Fruit fly (Drosophila melanogaster) whole organism, embryonic: ENCODE results near the gene CRAT.

Source experiments
- Asciz ChIP-seq: fragments of 200-800 bp; sonication (Bioruptor generic); optimal IDR thresholded peaks from 2 replicates; lab custom pipeline; 2017; ENCODE audit warnings: missing biosample characterization, mild to moderate bottlenecking, missing genetic modification characterization, missing genetic modification reagents
- Awh ChIP-seq: fragments of 200-800 bp; sonication (Bioruptor generic); IDR thresholded peaks from 2 replicates; pipeline ENCODE4, ENCODE4 v1.3.6; 2022; ENCODE audit warnings: missing biosample characterization, missing genetic modification characterization
- CG10462 ChIP-seq: fragments of 200-800 bp; sonication (Bioruptor generic); optimal IDR thresholded peaks from 2 replicates; lab custom pipeline; 2016; ENCODE audit warnings: missing biosample characterization, missing genetic modification characterization
- CG11456 ChIP-seq: fragments of 200-800 bp; sonication (Bioruptor generic); IDR thresholded peaks from 3 replicates; pipeline ENCODE4 v1.3.6; 2022; ENCODE audit warnings: missing biosample characterization, missing genetic modification characterization
- CG11560 ChIP-seq: fragments of 200-800 bp; sonication (Bioruptor generic); IDR thresholded peaks from 3 replicates; pipeline ENCODE4 v1.3.6; 2022; ENCODE audit warnings: missing biosample characterization, missing genetic modification characterization
- CG11723 ChIP-seq: fragments of 200-800 bp; sonication (Bioruptor generic); optimal IDR thresholded peaks from 2 replicates; lab custom pipeline; 2017; ENCODE audit warnings: missing biosample characterization, mild to moderate bottlenecking, missing genetic modification characterization
- CG12155 ChIP-seq: fragments of 200-800 bp; sonication (Bioruptor generic); optimal IDR thresholded peaks from 3 replicates; lab custom pipeline; 2016; ENCODE audit warnings: missing biosample characterization, missing genetic modification characterization
- CG1603 ChIP-seq: fragments of 200-800 bp; sonication (Bioruptor generic); optimal IDR thresholded peaks from 2 replicates; lab custom pipeline; 2019; ENCODE audit warnings: missing biosample characterization, mild to moderate bottlenecking, missing genetic modification characterization, moderate library complexity
- CG18011 ChIP-seq: fragments of 200-800 bp; sonication (Bioruptor generic); optimal IDR thresholded peaks from 2 replicates; lab custom pipeline; 2017; ENCODE audit warnings: missing biosample characterization, missing genetic modification characterization, mild to moderate bottlenecking, moderate library complexity, missing genotype
- CG2202 ChIP-seq: fragments of 200-800 bp; sonication (Bioruptor generic); optimal IDR thresholded peaks from 2 replicates; lab custom pipeline; 2018; ENCODE audit warnings: missing biosample characterization, mild to moderate bottlenecking, missing genetic modification characterization
- CG3065 ChIP-seq: fragments of 200-800 bp; sonication (Bioruptor generic); optimal IDR thresholded peaks from 2 replicates; lab custom pipeline; 2016; ENCODE audit warnings: missing biosample characterization, missing genetic modification characterization
- CG31365 ChIP-seq: fragments of 200-800 bp; sonication (Bioruptor generic); optimal IDR thresholded peaks from 2 replicates; lab custom pipeline; 2018; ENCODE audit warnings: missing biosample characterization, mild to moderate bottlenecking, missing genetic modification characterization
- CG31388 ChIP-seq: fragments of 200-800 bp; sonication (Bioruptor generic); optimal IDR thresholded peaks from 2 replicates; lab custom pipeline; 2016; ENCODE audit warnings: missing biosample characterization, missing genetic modification characterization
- CG3163 ChIP-seq: fragments of 200-800 bp; sonication (Bioruptor generic); optimal IDR thresholded peaks from 3 replicates; lab custom pipeline; 2016; ENCODE audit warnings: missing biosample characterization, missing genetic modification characterization
- CG3847 ChIP-seq: fragments of 200-800 bp; sonication (Bioruptor generic); IDR thresholded peaks from 2 replicates; pipeline ENCODE4 v1.3.6; 2022; ENCODE audit warnings: missing biosample characterization, missing genetic modification characterization
- CG4820 ChIP-seq: fragments of 200-800 bp; sonication (Bioruptor generic); optimal IDR thresholded peaks from 3 replicates; lab custom pipeline; 2016; ENCODE audit warnings: missing biosample characterization, missing genetic modification characterization
- CG6254 ChIP-seq: fragments of 200-800 bp; sonication (Bioruptor generic); optimal IDR thresholded peaks from 3 replicates; lab custom pipeline; 2017; ENCODE audit warnings: mild to moderate bottlenecking, missing biosample characterization, missing genetic modification reagents, missing genetic modification characterization
- CG8281 ChIP-seq: fragments of 200-800 bp; sonication (Bioruptor generic); optimal IDR thresholded peaks from 2 replicates; lab custom pipeline; 2018; ENCODE audit warnings: missing biosample characterization, mild to moderate bottlenecking, missing genetic modification characterization, moderate library complexity
- D ChIP-seq, 2 experiments: fragments of 200-800 bp in 1 of 2; fragments of >200 bp in 1 of 2; sonication (Bioruptor generic) in 1 of 2; optimal IDR thresholded peaks; 2 replicates in 1 of 2; 3 replicates in 1 of 2; lab custom pipeline; 2017; ENCODE audit warnings: mild to moderate bottlenecking in 1 of 2, missing biosample characterization in 1 of 2, missing genetic modification characterization in 1 of 2, missing genetic modification reagents in 1 of 2
- Dek ChIP-seq: fragments of 200-800 bp; sonication (Bioruptor generic); optimal IDR thresholded peaks from 3 replicates; lab custom pipeline; 2019; ENCODE audit warnings: missing biosample characterization, mild to moderate bottlenecking, missing genetic modification characterization, moderate library complexity
- Dp ChIP-seq: fragments of 200-800 bp; sonication (Bioruptor generic); optimal IDR thresholded peaks from 2 replicates; lab custom pipeline; 2018; ENCODE audit warnings: missing biosample characterization, mild to moderate bottlenecking, missing genetic modification characterization, moderate library complexity
- Drgx ChIP-seq: fragments of 200-800 bp; sonication (Bioruptor generic); IDR thresholded peaks from 2 replicates; pipeline ENCODE4 v1.3.6; 2022; ENCODE audit warnings: missing biosample characterization, missing genetic modification characterization
- Fer1 ChIP-seq: fragments of 200-800 bp; sonication (Bioruptor generic); optimal IDR thresholded peaks from 2 replicates; lab custom pipeline; 2017; ENCODE audit warnings: missing biosample characterization, mild to moderate bottlenecking, missing genetic modification characterization
- HHEX ChIP-seq: fragments of 200-800 bp; sonication (Bioruptor generic); optimal IDR thresholded peaks from 3 replicates; lab custom pipeline; 2017; ENCODE audit warnings: missing biosample characterization, mild to moderate bottlenecking, missing genetic modification characterization, missing genetic modification reagents
- Hmx ChIP-seq: fragments of 200-800 bp; sonication (Bioruptor generic); optimal IDR thresholded peaks from 2 replicates; lab custom pipeline; 2016; ENCODE audit warnings: missing biosample characterization, missing genetic modification characterization
- Hr78 ChIP-seq, 2 experiments: fragments of 200-800 bp in 1 of 2; fragments of >200 bp in 1 of 2; sonication (Bioruptor generic) in 1 of 2; optimal IDR thresholded peaks; 2 replicates each; lab custom pipeline; 2017 to 2019; ENCODE audit warnings: missing biosample characterization in 2 of 2, missing genetic modification characterization in 2 of 2, mild to moderate bottlenecking in 1 of 2, moderate library complexity in 1 of 2
- PHDP ChIP-seq: fragments of 200-800 bp; sonication (Bioruptor generic); optimal IDR thresholded peaks from 3 replicates; lab custom pipeline; 2018; ENCODE audit warnings: missing biosample characterization, mild to moderate bottlenecking, missing genetic modification characterization, moderate library complexity
- Sin3A ChIP-seq: fragments of >200 bp; optimal IDR thresholded peaks from 2 replicates; lab custom pipeline; 2018
- Sry-δ ChIP-seq: fragments of 200-800 bp; sonication (Bioruptor generic); optimal IDR thresholded peaks from 2 replicates; lab custom pipeline; 2016; ENCODE audit warnings: missing biosample characterization, missing genetic modification characterization
- Trl ChIP-seq, 3 experiments: fragments of >200 bp in 2 of 3; fragments of 200-800 bp in 1 of 3; sonication (Bioruptor generic) in 1 of 3; optimal IDR thresholded peaks; 2 replicates in 1 of 3; 3 replicates in 2 of 3; lab custom pipeline; 2016 to 2017; ENCODE audit warnings: missing biosample characterization in 1 of 3, missing genetic modification characterization in 1 of 3
- Xbp1 ChIP-seq: fragments of 200-800 bp; sonication (Bioruptor generic); optimal IDR thresholded peaks from 3 replicates; lab custom pipeline; 2016; ENCODE audit warnings: missing biosample characterization, mild to moderate bottlenecking, missing genetic modification characterization
- cad ChIP-seq: fragments of >200 bp; optimal IDR thresholded peaks from 2 replicates; lab custom pipeline; 2017; ENCODE audit warnings: missing biosample characterization, missing genetic modification characterization
- chm ChIP-seq: fragments of 200-800 bp; sonication (Bioruptor generic); IDR thresholded peaks from 2 replicates; pipeline ENCODE4 v1.3.6; 2022; ENCODE audit warnings: missing biosample characterization, missing genetic modification characterization
- chn ChIP-seq: fragments of 200-800 bp; sonication (Bioruptor generic); optimal IDR thresholded peaks from 2 replicates; lab custom pipeline; 2016; ENCODE audit warnings: missing biosample characterization, missing genetic modification characterization
- emc ChIP-seq: fragments of 200-800 bp; sonication (Bioruptor generic); optimal IDR thresholded peaks from 2 replicates; lab custom pipeline; 2016; ENCODE audit warnings: missing biosample characterization, missing genetic modification characterization
- gcm ChIP-seq: fragments of 200-800 bp; sonication (Bioruptor generic); optimal IDR thresholded peaks from 2 replicates; lab custom pipeline; 2019; ENCODE audit warnings: missing biosample characterization, mild to moderate bottlenecking, missing genetic modification characterization, moderate library complexity
- hb ChIP-seq: fragments of 200-800 bp; sonication (Bioruptor generic); IDR thresholded peaks from 3 replicates; pipeline ENCODE4 v1.3.6; 2022; ENCODE audit warnings: missing biosample characterization, missing genetic modification characterization; ENCODE audit not compliant: partially characterized antibody
- ind ChIP-seq: fragments of 200-800 bp; sonication (Bioruptor generic); optimal IDR thresholded peaks from 3 replicates; lab custom pipeline; 2016; ENCODE audit warnings: missing biosample characterization, missing genetic modification characterization
- kay ChIP-seq: fragments of 200-800 bp; sonication (Bioruptor generic); optimal IDR thresholded peaks from 2 replicates; lab custom pipeline; 2016; ENCODE audit warnings: missing biosample characterization, missing genetic modification characterization
- lov ChIP-seq, 2 experiments: fragments of 200-800 bp in 1 of 2; fragments of >200 bp in 1 of 2; sonication (Bioruptor generic) in 1 of 2; IDR thresholded peaks in 1 of 2; optimal IDR thresholded peaks in 1 of 2; 2 replicates in 1 of 2; 3 replicates in 1 of 2; pipeline versions ENCODE4 v1.3.6 to Lab custom; 2017 to 2022; ENCODE audit warnings: missing biosample characterization in 1 of 2, missing genetic modification characterization in 1 of 2
- maf-S ChIP-seq: fragments of 200-800 bp; sonication (Bioruptor generic); optimal IDR thresholded peaks from 2 replicates; lab custom pipeline; 2016; ENCODE audit warnings: missing biosample characterization, missing genetic modification characterization
- onecut ChIP-seq: fragments of 200-800 bp; sonication (Bioruptor generic); IDR thresholded peaks from 2 replicates; pipeline ENCODE4 v1.3.6; 2022; ENCODE audit warnings: missing biosample characterization, missing genetic modification characterization
- ranshi ChIP-seq: fragments of 200-800 bp; sonication (Bioruptor generic); IDR thresholded peaks from 2 replicates; pipeline ENCODE4 v1.3.6; 2022; ENCODE audit warnings: missing biosample characterization, missing genetic modification characterization
- sim ChIP-seq: fragments of 200-800 bp; sonication (Bioruptor generic); IDR thresholded peaks from 2 replicates; pipeline ENCODE4 v1.3.6; 2022; ENCODE audit warnings: missing biosample characterization, missing genetic modification characterization
- sug ChIP-seq: fragments of 200-800 bp; optimal IDR thresholded peaks from 2 replicates; lab custom pipeline; 2019; ENCODE audit warnings: missing biosample characterization, mild to moderate bottlenecking, missing genetic modification characterization, moderate library complexity
- wek ChIP-seq: fragments of 200-800 bp; sonication (Bioruptor generic); optimal IDR thresholded peaks from 3 replicates; lab custom pipeline; 2018; ENCODE audit warnings: missing biosample characterization, mild to moderate bottlenecking, missing genetic modification characterization, moderate library complexity
- zen ChIP-seq: fragments of 200-800 bp; sonication (Bioruptor generic); optimal IDR thresholded peaks from 3 replicates; lab custom pipeline; 2018; ENCODE audit warnings: missing biosample characterization, mild to moderate bottlenecking, missing genetic modification characterization, moderate library complexity

CRAT gene

dm6 chr3R:6410412-6411225 is 34.8 kb upstream of the CRAT start (continued):
- no peak for TF ChIP-seq hb (GFP tag; lab: Robert Waterston, UW)
- TF ChIP-seq onecut (GFP tag; lab: Robert Waterston, UW) = peak; percentile 52
- TF ChIP-seq Drgx (GFP tag; lab: Robert Waterston, UW) = peak; percentile 30
- TF ChIP-seq emc (GFP tag; lab: Kevin White, UChicago) = peak; percentile 56
- peak; percentile 54 for TF ChIP-seq CG3163
- peak; percentile 83 for TF ChIP-seq sug (tag; lab: Kevin White, UChicago)
- peak; percentile 30 for TF ChIP-seq Sry-δ (GFP tag; lab: Kevin White, UChicago)
- TF ChIP-seq CG11456 (GFP tag; lab: Robert Waterston, UW) = 0 out of 3 replicates have a peak, but pooled peaks have one; percentile 66
- TF ChIP-seq Fer1 (GFP tag; lab: Kevin White, UChicago) = peak; percentile 89
- TF ChIP-seq wek = no peak
- TF ChIP-seq chm (GFP tag; lab: Robert Waterston, UW) = peak; percentile 55
- TF ChIP-seq Hmx (GFP tag; lab: Kevin White, UChicago) = peak; percentile 82
- TF ChIP-seq cad (GFP tag; lab: Kevin White, UChicago) = no peak
- TF ChIP-seq CG3065 (GFP tag; lab: Kevin White, UChicago) = peak; percentile 61
- peak; percentile 71 for TF ChIP-seq CG6254
- peak; percentile 81 for TF ChIP-seq maf-S
- TF ChIP-seq PHDP = peak; percentile 88
- peak; percentile 78 for TF ChIP-seq kay (GFP tag; lab: Kevin White, UChicago)
- peak; percentile 61; the same call in 1 of the 2 replicates for TF ChIP-seq Awh (GFP tag; lab: Robert Waterston, UW)
- peak; percentile 82 for TF ChIP-seq gcm (GFP tag; lab: Kevin White, UChicago)
- no peak for TF ChIP-seq Dp (GFP tag; lab: Kevin White, UChicago)
- TF ChIP-seq Hr78 (GFP tag; optimal IDR thresholded peaks at IDR 0.05; lab: Kevin White, UChicago) = peak in 1 of 2 experiments; percentile 88
- peak; percentile 89 for TF ChIP-seq Xbp1
- TF ChIP-seq Asciz = peak; percentile 83
- TF ChIP-seq sim = peak; percentile 42; the same call in 1 of the 2 replicates
- peak; percentile 81 for TF ChIP-seq CG4820
- TF ChIP-seq CG12155 (GFP tag; lab: Kevin White, UChicago) = peak; percentile 83
- TF ChIP-seq CG18011 (GFP tag; lab: Kevin White, UChicago) = peak; percentile 72
- TF ChIP-seq CG31365 (tag; lab: Kevin White, UChicago) = peak; percentile 51
- TF ChIP-seq Dek (tag; lab: Kevin White, UChicago) = peak; percentile 81
- TF ChIP-seq lov (optimal IDR thresholded peaks at IDR 0.05; lab: Kevin White, UChicago) = no peak
- 0 out of 3 replicates have a peak, but pooled peaks have one; percentile 13 for TF ChIP-seq lov (GFP tag; IDR thresholded peaks at IDR 0.05; lab: Robert Waterston, UW)
- peak; percentile 72 for TF ChIP-seq CG31388
- peak; percentile 60 for TF ChIP-seq zen (tag; lab: Kevin White, UChicago)
- TF ChIP-seq ind (GFP tag; lab: Kevin White, UChicago) = peak; percentile 86
- peak; percentile 65 for TF ChIP-seq CG2202
- TF ChIP-seq Sin3A (lab: Kevin White, UChicago) = no peak
- peak; percentile 60; the same call in 1 of the 3 replicates for TF ChIP-seq CG11560 (tag; lab: Robert Waterston, UW)
- TF ChIP-seq chn (GFP tag; lab: Kevin White, UChicago) = peak; percentile 88
- peak; percentile 89 for TF ChIP-seq HHEX
- peak; percentile 52 for TF ChIP-seq CG10462
- no peak for TF ChIP-seq D (optimal IDR thresholded peaks at IDR 0.05; lab: Kevin White, UChicago)
- TF ChIP-seq D (GFP tag; optimal IDR thresholded peaks at IDR 0.05; lab: Kevin White, UChicago) = peak; percentile 86
- peak; percentile 57 for TF ChIP-seq CG3847 (GFP tag; lab: Robert Waterston, UW)
- peak; percentile 79 for TF ChIP-seq CG11723 (GFP tag; lab: Kevin White, UChicago)
- TF ChIP-seq CG1603 (tag; lab: Kevin White, UChicago) = peak; percentile 80
- peak; percentile 58 for TF ChIP-seq CG8281 (tag; lab: Kevin White, UChicago)
- peak; percentile 69 to 87 for TF ChIP-seq Trl (optimal IDR thresholded peaks at IDR 0.05; lab: Kevin White, UChicago)
- TF ChIP-seq Trl (GFP tag; optimal IDR thresholded peaks at IDR 0.05; lab: Kevin White, UChicago) = peak; percentile 44
- TF ChIP-seq ranshi (GFP tag; lab: Robert Waterston, UW) = peak; percentile 68; the same call in 1 of the 2 replicates
